Worm (Caenorhabditis elegans): ENCODE data around the gene ergi-3.

ce11 chrX:15566640-15567039 lies 49.9 kb downstream of the ergi-3 start:
- TF ChIP-seq snu-23 (GFP tag; optimal IDR thresholded peaks at IDR 0.05) (peak; percentile 24), unc-62 (GFP tag; optimal IDR thresholded peaks at IDR 0.05) (no peak), aha-1 (tag; optimal IDR thresholded peaks at IDR 0.05) (no peak), mdl-1 (tag; optimal IDR thresholded peaks at IDR 0.05) (no peak), ama-1 (optimal IDR thresholded peaks at IDR 0.05) (no peak), swsn-7 (tag; optimal IDR thresholded peaks at IDR 0.05) (peak; percentile 46), snpc-4 (tag; optimal IDR thresholded peaks at IDR 0.05) (no peak), nhr-237 (tag; optimal IDR thresholded peaks at IDR 0.05) (no peak)
